Worm (Caenorhabditis elegans): ENCODE data around the gene R02E12.4.

Gene R02E12.4

DNA sequence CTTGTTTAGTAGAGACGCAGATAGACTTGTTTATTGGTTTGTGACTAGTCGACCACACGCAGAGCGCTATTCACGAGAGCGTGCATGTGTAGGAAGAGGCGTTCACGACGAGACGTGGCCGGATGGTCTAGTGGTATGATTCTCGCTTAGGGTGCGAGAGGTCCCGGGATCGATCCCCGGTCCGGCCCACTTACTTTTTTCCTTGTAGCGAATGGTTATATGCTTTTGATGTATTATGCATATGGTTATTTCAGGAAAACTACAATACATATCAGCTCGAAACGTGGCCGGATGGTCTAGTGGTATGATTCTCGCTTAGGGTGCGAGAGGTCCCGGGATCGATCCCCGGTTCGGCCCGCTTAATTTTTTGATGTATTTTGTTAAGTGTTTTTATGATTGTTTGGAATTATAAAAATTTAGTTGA is 35.1 kb upstream of the R02E12.4 start (continued):
- TF ChIP-seq mes-4 (tag; optimal IDR thresholded peaks at IDR 0.05) (peak; percentile 19), ztf-28 (GFP tag; IDR thresholded peaks at IDR 0.05) (peak; percentile 83), Y95B8A.8 (GFP tag; IDR thresholded peaks at IDR 0.05) (peak; percentile 76; the same call in 1 of the 2 replicates), B0019.2 (GFP tag; conservative IDR thresholded peaks at IDR 0.05) (peak; percentile 54; the same call in 1 of the 2 replicates), ztf-18 (tag; optimal IDR thresholded peaks at IDR 0.05) (peak; percentile 57), F55B11.4 (tag; optimal IDR thresholded peaks at IDR 0.05; ENCODE audit: borderline replicate concordance, insufficient read depth) (no peak), madf-10 (tag; optimal IDR thresholded peaks at IDR 0.05) (peak; percentile 73), B0261.1 (tag; optimal IDR thresholded peaks at IDR 0.05) (peak; percentile 97), Y53G8AR.9 (GFP tag; conservative IDR thresholded peaks at IDR 0.05) (peak; percentile 89), lin-40 (tag; optimal IDR thresholded peaks at IDR 0.05) (peak; percentile 86), nhr-120 (GFP tag; IDR thresholded peaks at IDR 0.05) (peak; percentile 68; the same call in 1 of the 2 replicates), ceh-100 (GFP tag; IDR thresholded peaks at IDR 0.05) (peak; percentile 29; the same call in 1 of the 2 replicates), aptf-2 (GFP tag; conservative IDR thresholded peaks at IDR 0.05) (peak; percentile 70; the same call in 1 of the 2 replicates), lsl-1 (GFP tag; optimal IDR thresholded peaks at IDR 0.05) (peak; percentile 36), F22D6.2 (tag; optimal IDR thresholded peaks at IDR 0.05) (no peak), C06A6.2 (GFP tag; conservative IDR thresholded peaks at IDR 0.05) (no peak), somi-1 (GFP tag; optimal IDR thresholded peaks at IDR 0.05) (peak; percentile 56), bed-1 (GFP tag; IDR thresholded peaks at IDR 0.05) (no peak), ztf-26 (tag; optimal IDR thresholded peaks at IDR 0.05) (peak; percentile 68), pha-4 (tag; optimal IDR thresholded peaks at IDR 0.05) (no peak), T07F8.4 (tag; optimal IDR thresholded peaks at IDR 0.05) (peak; percentile 26), ztf-3 (GFP tag; optimal IDR thresholded peaks at IDR 0.05) (no peak), lag-1 (GFP tag; IDR thresholded peaks at IDR 0.05) (no peak), ZK185.1 (tag; optimal IDR thresholded peaks at IDR 0.05; ENCODE audit: poor library complexity, severe bottlenecking) (peak; percentile 83), mel-28 (tag; optimal IDR thresholded peaks at IDR 0.05; ENCODE audit: borderline replicate concordance) (peak; percentile 63), repo-1 (tag; optimal IDR thresholded peaks at IDR 0.05) (no peak), lir-1 (GFP tag; conservative IDR thresholded peaks at IDR 0.05) (peak; percentile 86), F49E8.2 (tag; optimal IDR thresholded peaks at IDR 0.05; ENCODE audit: insufficient read depth) (peak; percentile 37), F57C9.4 (tag; optimal IDR thresholded peaks at IDR 0.05) (peak; percentile 63), lin-54 (GFP tag; optimal IDR thresholded peaks at IDR 0.05) (peak; percentile 66), lin-26 (GFP tag; IDR thresholded peaks at IDR 0.05) (peak; percentile 88), cebp-1 (GFP tag; IDR thresholded peaks at IDR 0.05) (peak; percentile 66), cebp-1 (tag; optimal IDR thresholded peaks at IDR 0.05) (no peak), zfh-2 (GFP tag; conservative IDR thresholded peaks at IDR 0.05) (peak; percentile 86), mxl-1 (tag; optimal IDR thresholded peaks at IDR 0.05) (peak; percentile 56), Y79H2A.3 (GFP tag; conservative IDR thresholded peaks at IDR 0.05) (0 out of 2 replicates have a peak, but pooled peaks have one; percentile 23), F23B12.7 (tag; optimal IDR thresholded peaks at IDR 0.05; ENCODE audit: insufficient read depth) (peak; percentile 20), gei-17 (GFP tag; optimal IDR thresholded peaks at IDR 0.05) (peak; percentile 61), ceh-40 (GFP tag; IDR thresholded peaks at IDR 0.05) (peak; percentile 82; the same call in 1 of the 2 replicates), B0336.3 (GFP tag; IDR thresholded peaks at IDR 0.05) (peak; percentile 70), egl-18 (GFP tag; IDR thresholded peaks at IDR 0.05) (0 out of 2 replicates have a peak, but pooled peaks have one; percentile 70), ama-1 (optimal IDR thresholded peaks at IDR 0.05) (no peak), ama-1 (GFP tag; optimal IDR thresholded peaks at IDR 0.05) (peak in 1 of 2 experiments; percentile 43), C17E4.6 (GFP tag; IDR thresholded peaks at IDR 0.05) (peak; percentile 82), madf-3 (GFP tag; IDR thresholded peaks at IDR 0.05) (0 out of 2 replicates have a peak, but pooled peaks have one; percentile 68), attf-5 (GFP tag; optimal IDR thresholded peaks at IDR 0.05) (peak; percentile 70), tbx-9 (tag; optimal IDR thresholded peaks at IDR 0.05; ENCODE audit: borderline replicate concordance) (peak; percentile 60), B0035.1 (tag; optimal IDR thresholded peaks at IDR 0.05) (peak; percentile 61)

Measured in whole organism, young adult.